Worm (Caenorhabditis elegans) whole organism, L1 larva: ENCODE measurements around the gene B0281.6.

Experiments
- blmp-1 ChIP-seq: fragments of 150-350 bp; optimal IDR thresholded peaks from 2 replicates; lab custom pipeline; 2014; ENCODE audit warnings: missing biosample characterization, missing genetic modification characterization
- ceh-88 ChIP-seq: fragments of 200-800 bp; sonication (Bioruptor generic); IDR thresholded peaks from 2 replicates; pipeline ENCODE4 v1.3.6; 2022; ENCODE audit warnings: missing genetic modification characterization, missing compliant biosample characterization
- dpl-1 ChIP-seq, 3 experiments: fragments of 150-350 bp in 2 of 3; sonication (generic microtip) in 1 of 3; optimal IDR thresholded peaks; 2 replicates each; lab custom pipeline; 2014 to 2017; ENCODE audit warnings: missing biosample characterization in 3 of 3, missing genetic modification characterization in 3 of 3, missing genetic modification reagents in 3 of 3
- efl-1 ChIP-seq, 4 experiments: fragments of 150-350 bp; optimal IDR thresholded peaks in 3 of 4; peaks in 1 of 4; 1 replicate in 1 of 4; 2 replicates in 3 of 4; lab custom pipeline; 2014; ENCODE audit warnings: missing biosample characterization in 2 of 4, missing genetic modification characterization in 2 of 4, missing genetic modification reagents in 2 of 4
- fkh-10 ChIP-seq: sonication (generic microtip); optimal IDR thresholded peaks from 2 replicates; lab custom pipeline; 2017; ENCODE audit warnings: missing biosample characterization, missing genetic modification reagents, missing genetic modification characterization
- fos-1 ChIP-seq: fragments of 150-350 bp; optimal IDR thresholded peaks from 2 replicates; lab custom pipeline; 2014; ENCODE audit warnings: missing biosample characterization, missing genetic modification characterization
- lin-13 ChIP-seq: fragments of 150-350 bp; optimal IDR thresholded peaks from 2 replicates; lab custom pipeline; 2014; ENCODE audit warnings: missing biosample characterization, missing genetic modification reagents, missing genetic modification characterization
- nhr-11 ChIP-seq: fragments of 150-350 bp; optimal IDR thresholded peaks from 2 replicates; lab custom pipeline; 2014; ENCODE audit warnings: missing biosample characterization, missing genetic modification characterization
- nhr-71 ChIP-seq: sonication (generic microtip); optimal IDR thresholded peaks from 2 replicates; lab custom pipeline; 2016; ENCODE audit warnings: mild to moderate bottlenecking, missing genetic modification characterization, moderate library complexity, missing compliant biosample characterization
- pqm-1 ChIP-seq: sonication (generic microtip); optimal IDR thresholded peaks from 3 replicates; lab custom pipeline; 2017; ENCODE audit warnings: missing biosample characterization, missing genetic modification characterization
- snu-23 ChIP-seq: sonication (generic microtip); optimal IDR thresholded peaks from 2 replicates; lab custom pipeline; 2016; ENCODE audit warnings: missing genetic modification characterization, missing compliant biosample characterization
- unc-62 ChIP-seq: fragments of 150-350 bp; optimal IDR thresholded peaks from 2 replicates; lab custom pipeline; 2014; ENCODE audit warnings: missing biosample characterization, missing genetic modification reagents, missing genetic modification characterization
- zip-4 ChIP-seq: fragments of 200-800 bp; sonication (Bioruptor generic); optimal IDR thresholded peaks from 2 replicates; lab custom pipeline; 2018; ENCODE audit warnings: mild to moderate bottlenecking, missing genetic modification characterization, moderate library complexity, missing compliant biosample characterization

ce11 chrII:2324956-2325355, 22.7 kb upstream of the B0281.6 start, which contains the start of gene ZK1240.11:
- TF ChIP-seq ceh-88 (GFP tag; lab: Robert Waterston, UW): no peak
- no peak for TF ChIP-seq snu-23 (GFP tag; lab: Kevin White, UChicago)
- no peak for TF ChIP-seq zip-4 (GFP tag; lab: Kevin White, UChicago)
- no peak for TF ChIP-seq dpl-1 (GFP tag; optimal IDR thresholded peaks at IDR 0.05; lab: Kevin White, UChicago)
- no peak for TF ChIP-seq lin-13 (GFP tag; lab: Kevin White, UChicago)
- TF ChIP-seq pqm-1: no peak
- no peak for TF ChIP-seq unc-62 (GFP tag; lab: Kevin White, UChicago)
- no peak for TF ChIP-seq fos-1 (tag; lab: Kevin White, UChicago)
- no peak for TF ChIP-seq efl-1 (optimal IDR thresholded peaks at IDR 0.05; lab: Kevin White, UChicago)
- peak in 1 of 2 experiments; percentile 25 for TF ChIP-seq efl-1 (GFP tag; optimal IDR thresholded peaks at IDR 0.05 in 1 of 2; lab: Kevin White, UChicago)
- no peak for TF ChIP-seq nhr-71 (tag; lab: Kevin White, UChicago)
- no peak for TF ChIP-seq fkh-10
- TF ChIP-seq blmp-1 (tag; lab: Kevin White, UChicago): no peak
- no peak for TF ChIP-seq nhr-11 (tag; lab: Kevin White, UChicago)
